Worm (Caenorhabditis elegans): Measurements from ENCODE around the gene M05D6.9.

Gene M05D6.9

DNA sequence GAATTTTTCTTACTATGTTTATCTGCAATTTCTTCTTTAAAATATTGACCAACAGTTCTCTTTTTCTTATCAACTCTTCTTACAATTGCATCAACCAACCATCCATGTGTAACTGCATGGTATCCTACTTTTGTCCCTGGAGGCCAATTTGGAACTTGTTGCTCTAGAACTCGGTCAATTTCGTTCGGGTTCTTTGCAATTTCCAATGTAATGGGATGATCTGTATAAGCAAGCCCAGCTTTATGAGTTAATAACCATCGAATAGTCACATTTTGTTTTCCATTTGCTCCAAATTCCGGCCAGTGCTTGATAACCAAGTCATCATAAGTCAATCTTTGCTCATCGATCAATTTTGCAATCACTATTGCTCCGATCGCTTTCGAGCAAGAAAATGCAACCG, 14.7 kb upstream of the M05D6.9 start:
- TF ChIP-seq tbx-37 (GFP tag; conservative IDR thresholded peaks at IDR 0.05) (no peak), ceh-36 (tag; optimal IDR thresholded peaks at IDR 0.05) (no peak), ets-7 (tag; optimal IDR thresholded peaks at IDR 0.05) (no peak), hmg-4 (GFP tag; optimal IDR thresholded peaks at IDR 0.05) (no peak), pes-1 (GFP tag; IDR thresholded peaks at IDR 0.05) (no peak), hmbx-1 (tag; optimal IDR thresholded peaks at IDR 0.05) (no peak)

DNA sequence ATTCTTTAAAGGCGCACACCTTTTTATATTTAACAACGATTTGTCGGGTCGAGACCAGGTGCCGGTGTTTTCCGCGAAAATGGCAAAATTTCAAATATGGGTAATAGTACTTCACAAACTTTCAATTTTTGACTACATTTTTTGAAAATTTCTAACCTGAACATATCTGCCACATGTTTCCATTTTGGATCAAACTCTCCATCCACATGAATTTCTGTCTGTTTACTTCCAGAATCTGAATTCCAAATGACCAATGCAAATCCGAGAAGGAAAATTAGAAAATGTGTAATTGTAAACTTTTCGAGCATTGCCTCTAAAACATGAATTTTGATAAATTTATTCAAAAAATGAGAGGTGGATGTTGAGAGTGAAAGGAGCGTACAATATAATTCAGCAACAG, 13.9 kb upstream of the M05D6.9 start, which contains the start of gene lact-4:
lact-4 (minus strand) TSS at position 313 of the 400 bp plus-strand sequence.
- TF ChIP-seq ceh-13 (GFP tag; optimal IDR thresholded peaks at IDR 0.05) (no peak), ama-1 (optimal IDR thresholded peaks at IDR 0.05) (no peak), ets-7 (tag; optimal IDR thresholded peaks at IDR 0.05) (no peak), tbx-37 (GFP tag; conservative IDR thresholded peaks at IDR 0.05) (no peak), hmg-4 (GFP tag; optimal IDR thresholded peaks at IDR 0.05) (no peak), F13C5.2 (tag; optimal IDR thresholded peaks at IDR 0.05) (no peak), scrt-1 (GFP tag; IDR thresholded peaks at IDR 0.05) (no peak), hnd-1 (tag; optimal IDR thresholded peaks at IDR 0.05) (no peak)

DNA sequence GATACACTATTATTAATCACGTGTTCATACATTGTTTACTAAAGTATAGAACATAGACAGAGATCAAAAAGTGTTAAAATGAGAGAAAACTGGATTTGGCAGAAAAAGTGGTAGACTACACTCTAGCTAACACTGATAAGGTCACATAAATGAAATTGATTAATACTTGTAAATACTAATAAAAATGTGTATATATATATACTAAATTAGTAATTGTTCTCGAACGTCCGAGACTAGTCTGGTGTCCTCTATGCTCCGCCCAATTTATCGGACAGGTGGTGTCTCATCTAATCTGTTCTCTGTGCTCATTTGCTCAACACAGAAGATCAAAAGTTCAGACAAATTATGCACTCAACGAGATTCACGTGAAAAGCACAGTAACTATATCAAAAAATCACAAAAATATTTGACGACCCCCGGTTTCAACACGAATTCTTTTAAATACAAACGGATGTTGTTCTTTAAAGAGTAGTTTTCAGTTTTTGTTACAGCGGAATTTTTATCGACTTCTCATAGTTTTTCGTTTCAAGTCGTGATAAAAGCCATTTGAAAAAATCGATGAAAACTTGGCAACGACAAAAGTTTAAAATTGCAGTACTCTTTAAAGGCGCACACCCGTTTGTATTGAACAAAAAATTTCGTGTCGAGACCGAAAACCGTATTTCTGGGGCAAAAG, 12.9 kb upstream of the M05D6.9 start:
- TF ChIP-seq hnd-1 (tag; optimal IDR thresholded peaks at IDR 0.05) (no peak), F13C5.2 (tag; optimal IDR thresholded peaks at IDR 0.05) (no peak), pes-1 (GFP tag; IDR thresholded peaks at IDR 0.05) (no peak), hmbx-1 (tag; optimal IDR thresholded peaks at IDR 0.05) (no peak), aly-1 (tag; optimal IDR thresholded peaks at IDR 0.05) (no peak), ceh-13 (GFP tag; optimal IDR thresholded peaks at IDR 0.05) (no peak), ets-7 (tag; optimal IDR thresholded peaks at IDR 0.05) (no peak), ceh-36 (tag; optimal IDR thresholded peaks at IDR 0.05) (no peak), ama-1 (optimal IDR thresholded peaks at IDR 0.05) (no peak), tbx-37 (GFP tag; conservative IDR thresholded peaks at IDR 0.05) (no peak), B0310.2 (tag; optimal IDR thresholded peaks at IDR 0.05) (no peak), scrt-1 (GFP tag; IDR thresholded peaks at IDR 0.05) (no peak), tbx-11 (GFP tag; IDR thresholded peaks at IDR 0.05) (no peak)

DNA sequence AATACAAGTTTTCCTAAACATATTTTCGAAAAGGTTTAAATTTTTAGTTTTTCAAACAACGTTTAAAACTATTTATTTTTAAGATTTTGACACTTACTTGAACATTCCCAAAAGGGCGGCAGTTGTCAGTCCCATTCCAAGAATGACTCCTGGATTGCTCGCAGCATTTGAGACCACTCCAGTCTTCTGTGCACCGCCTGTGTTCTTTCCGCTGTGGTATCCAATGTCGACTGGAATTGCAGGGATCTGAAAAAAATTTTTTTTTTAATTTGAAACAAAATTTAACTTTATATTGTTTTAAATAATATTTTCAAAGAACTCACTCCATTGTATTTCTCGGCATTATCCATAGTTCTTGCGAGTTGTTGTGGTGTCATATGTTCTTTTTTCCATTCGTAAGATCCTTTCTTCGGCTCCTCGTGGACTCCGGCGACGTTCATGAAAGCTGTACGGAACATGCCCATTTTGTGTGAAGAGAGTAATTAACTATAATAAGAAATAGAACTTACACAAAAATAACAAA, 12.3 kb upstream of the M05D6.9 start, which contains the start of gene M05D6.5:
M05D6.5 (minus strand) TSS at position 473 of the 523 bp plus-strand sequence.
- no peak for TF ChIP-seq ets-7 (tag; optimal IDR thresholded peaks at IDR 0.05)
- no peak for TF ChIP-seq aly-1 (tag; optimal IDR thresholded peaks at IDR 0.05)
- TF ChIP-seq ceh-13 (GFP tag; optimal IDR thresholded peaks at IDR 0.05) = no peak
- no peak for TF ChIP-seq tra-4 (tag; optimal IDR thresholded peaks at IDR 0.05)
- no peak for TF ChIP-seq pes-1 (GFP tag; IDR thresholded peaks at IDR 0.05)
- TF ChIP-seq tbx-37 (GFP tag; conservative IDR thresholded peaks at IDR 0.05) = no peak
- TF ChIP-seq F13C5.2 (tag; optimal IDR thresholded peaks at IDR 0.05) = no peak
- TF ChIP-seq hmg-4 (GFP tag; optimal IDR thresholded peaks at IDR 0.05) = no peak
- no peak for TF ChIP-seq hmbx-1 (tag; optimal IDR thresholded peaks at IDR 0.05)
- no peak for TF ChIP-seq ceh-36 (tag; optimal IDR thresholded peaks at IDR 0.05)
- no peak for TF ChIP-seq hnd-1 (tag; optimal IDR thresholded peaks at IDR 0.05)
- no peak for TF ChIP-seq B0310.2 (tag; optimal IDR thresholded peaks at IDR 0.05)
- TF ChIP-seq flt-1 (GFP tag; IDR thresholded peaks at IDR 0.05) = no peak
- TF ChIP-seq sea-1 (GFP tag; conservative IDR thresholded peaks at IDR 0.05) = no peak
- TF ChIP-seq scrt-1 (GFP tag; IDR thresholded peaks at IDR 0.05) = no peak
- no peak for TF ChIP-seq tbx-11 (GFP tag; IDR thresholded peaks at IDR 0.05)
- TF ChIP-seq ama-1 (optimal IDR thresholded peaks at IDR 0.05) = no peak

DNA sequence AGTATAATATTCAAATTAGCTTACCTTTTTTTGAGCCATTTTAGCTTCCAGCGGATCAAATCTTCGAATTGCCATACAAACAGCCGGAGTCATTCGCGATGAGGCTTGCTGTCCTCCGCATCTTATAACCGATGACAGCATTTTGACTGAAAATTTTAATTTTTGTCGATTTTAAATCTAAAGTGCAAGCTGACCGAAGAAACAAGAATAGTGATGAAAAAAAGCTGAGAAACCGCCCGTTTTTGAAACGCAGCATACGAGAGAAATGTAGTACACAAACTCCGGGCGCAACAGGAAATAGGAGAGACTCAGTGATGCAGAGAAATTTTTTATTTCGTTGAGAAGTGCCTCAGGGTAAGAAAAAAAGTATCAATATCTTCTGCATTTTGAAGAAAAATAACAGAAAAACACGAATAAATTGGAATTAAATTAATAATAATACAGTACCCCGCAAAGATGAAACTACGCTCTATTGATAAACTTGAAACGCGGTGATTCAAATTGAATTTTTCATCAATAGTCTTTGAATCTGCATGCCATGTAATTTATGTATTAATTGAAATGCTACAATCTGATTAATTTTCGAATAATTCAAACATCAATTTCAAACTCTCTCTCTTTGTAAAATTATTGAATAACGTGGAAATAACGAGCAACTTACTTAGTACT, 10.8 kb upstream of the M05D6.9 start:
- no peak for TF ChIP-seq sea-1 (GFP tag; conservative IDR thresholded peaks at IDR 0.05)
- TF ChIP-seq ets-7 (tag; optimal IDR thresholded peaks at IDR 0.05) = no peak
- no peak for TF ChIP-seq tbx-11 (GFP tag; IDR thresholded peaks at IDR 0.05)
- TF ChIP-seq tbx-37 (GFP tag; conservative IDR thresholded peaks at IDR 0.05) = no peak
- no peak for TF ChIP-seq ama-1 (optimal IDR thresholded peaks at IDR 0.05)
- TF ChIP-seq aly-1 (tag; optimal IDR thresholded peaks at IDR 0.05) = no peak
- TF ChIP-seq tra-4 (tag; optimal IDR thresholded peaks at IDR 0.05) = no peak
- no peak for TF ChIP-seq ceh-13 (GFP tag; optimal IDR thresholded peaks at IDR 0.05)
- TF ChIP-seq hmg-4 (GFP tag; optimal IDR thresholded peaks at IDR 0.05) = no peak
- no peak for TF ChIP-seq ceh-36 (tag; optimal IDR thresholded peaks at IDR 0.05)

DNA sequence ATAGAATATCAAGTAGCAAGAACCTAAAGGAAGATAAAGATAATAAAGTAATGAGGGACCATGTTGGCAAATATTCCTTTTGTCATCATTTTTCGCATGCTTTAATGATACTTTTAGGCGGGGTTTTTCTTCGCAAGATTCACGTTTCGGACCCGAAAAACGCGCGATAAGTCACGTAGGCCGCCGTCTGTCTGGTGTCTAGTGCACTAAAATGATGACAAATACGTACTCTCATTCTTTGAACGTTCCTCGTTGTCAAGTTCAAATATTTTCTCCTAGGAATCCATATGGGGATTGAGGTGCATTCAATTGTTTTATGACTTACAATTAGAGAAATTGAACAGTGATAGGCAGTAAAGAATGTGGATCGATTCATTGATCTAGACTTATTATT, 10.3 kb upstream of the M05D6.9 start, which contains the start of gene taap-1:
taap-1 (minus strand) TSS at position 79 of the 394 bp plus-strand sequence.
- no peak for TF ChIP-seq ceh-36 (tag; optimal IDR thresholded peaks at IDR 0.05)
- TF ChIP-seq aly-1 (tag; optimal IDR thresholded peaks at IDR 0.05) = no peak

DNA sequence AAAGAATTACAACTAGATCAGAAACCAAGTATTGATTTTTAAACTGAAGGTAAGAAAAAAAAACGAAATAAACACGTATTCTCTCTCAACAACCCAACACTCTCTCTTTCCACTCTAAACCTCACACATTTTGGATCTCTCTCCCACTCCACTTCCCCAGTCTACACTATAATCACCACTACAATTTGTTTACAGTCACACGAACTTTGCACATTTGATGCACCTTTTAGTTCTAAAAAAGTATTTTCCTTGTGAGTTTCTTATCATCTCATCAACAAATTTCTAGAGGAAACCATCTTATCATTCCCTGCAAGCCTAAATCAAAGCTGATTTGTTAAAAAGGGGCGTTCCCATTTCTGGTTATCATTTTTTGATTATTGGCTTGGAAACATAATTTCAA, 9.5 kb upstream of the M05D6.9 start:
- TF ChIP-seq flt-1 (GFP tag; IDR thresholded peaks at IDR 0.05) (no peak), scrt-1 (GFP tag; IDR thresholded peaks at IDR 0.05) (no peak), sea-1 (GFP tag; conservative IDR thresholded peaks at IDR 0.05) (no peak), hmg-4 (GFP tag; optimal IDR thresholded peaks at IDR 0.05) (no peak), F13C5.2 (tag; optimal IDR thresholded peaks at IDR 0.05) (no peak), ets-7 (tag; optimal IDR thresholded peaks at IDR 0.05) (no peak), aly-1 (tag; optimal IDR thresholded peaks at IDR 0.05) (no peak), B0310.2 (tag; optimal IDR thresholded peaks at IDR 0.05) (no peak), ceh-36 (tag; optimal IDR thresholded peaks at IDR 0.05) (no peak), ceh-13 (GFP tag; optimal IDR thresholded peaks at IDR 0.05) (no peak), tbx-37 (GFP tag; conservative IDR thresholded peaks at IDR 0.05) (no peak)
